Worm (Caenorhabditis elegans): ENCODE data around the gene his-3.

DNA sequence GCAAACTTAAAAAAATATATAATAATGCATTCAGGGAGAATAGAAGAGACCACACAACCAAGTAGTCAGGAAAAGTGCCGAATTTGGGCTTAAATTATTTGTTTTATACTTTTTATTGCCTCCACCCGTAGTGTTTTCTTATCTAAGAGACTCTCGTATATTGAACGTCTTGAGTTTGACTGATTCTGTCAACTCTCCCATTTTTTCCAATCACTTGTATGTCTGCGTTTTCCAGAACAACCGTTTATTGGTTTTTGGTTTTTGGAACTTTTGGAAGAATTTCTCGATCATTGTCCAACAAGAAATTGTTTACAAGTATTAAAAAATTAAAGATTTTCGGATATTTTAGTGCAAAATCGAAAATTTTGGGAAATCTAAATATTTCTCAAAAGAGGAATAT, 3.1 kb downstream of the his-3 start:
- no peak for TF ChIP-seq lsy-2 (tag; optimal IDR thresholded peaks at IDR 0.05)
- TF ChIP-seq ces-1 (GFP tag; optimal IDR thresholded peaks at IDR 0.05), result no peak
- no peak for TF ChIP-seq tbx-8 (GFP tag; optimal IDR thresholded peaks at IDR 0.05)
- TF ChIP-seq lin-13 (tag; optimal IDR thresholded peaks at IDR 0.05), result no peak
- no peak for TF ChIP-seq unc-39 (tag; optimal IDR thresholded peaks at IDR 0.05)
- TF ChIP-seq elt-3 (tag; optimal IDR thresholded peaks at IDR 0.05), result no peak
- no peak for TF ChIP-seq flh-1 (GFP tag; optimal IDR thresholded peaks at IDR 0.05)
